Fruit fly (Drosophila melanogaster) whole organism, pupa: Measurements from ENCODE around the gene Ythdf.

Experiments used
- CG10348 ChIP-seq: fragments of 200-800 bp; sonication (Bioruptor generic); IDR thresholded peaks from 2 replicates; pipeline ENCODE4 v1.3.6; 2022; ENCODE audit warnings: missing biosample characterization, missing genetic modification characterization
- CG12605 ChIP-seq: fragments of 200-800 bp; sonication (Bioruptor generic); IDR thresholded peaks from 2 replicates; pipeline ENCODE4 v1.3.6; 2022; ENCODE audit warnings: missing biosample characterization, missing genetic modification characterization
- CG13204 ChIP-seq: fragments of 200-800 bp; sonication (Bioruptor generic); optimal IDR thresholded peaks from 2 replicates; lab custom pipeline; 2018; ENCODE audit warnings: missing biosample characterization, mild to moderate bottlenecking, missing genetic modification characterization, moderate library complexity
- CG14655 ChIP-seq: fragments of 200-800 bp; sonication (Bioruptor generic); optimal IDR thresholded peaks from 3 replicates; lab custom pipeline; 2017; ENCODE audit warnings: mild to moderate bottlenecking, missing biosample characterization, missing genetic modification reagents, missing genetic modification characterization
- CG15710 ChIP-seq: fragments of 200-800 bp; sonication (Bioruptor generic); optimal IDR thresholded peaks from 2 replicates; lab custom pipeline; 2018; ENCODE audit warnings: missing biosample characterization, mild to moderate bottlenecking, missing genetic modification characterization, moderate library complexity
- CG17806 ChIP-seq: fragments of 200-800 bp; sonication (Bioruptor generic); optimal IDR thresholded peaks from 2 replicates; lab custom pipeline; 2018; ENCODE audit warnings: missing biosample characterization, mild to moderate bottlenecking, missing genetic modification characterization, moderate library complexity
- CG32121 ChIP-seq: fragments of 200-800 bp; sonication (Bioruptor generic); IDR thresholded peaks from 2 replicates; pipeline ENCODE4 v1.3.6; 2022; ENCODE audit warnings: missing biosample characterization, missing genetic modification characterization
- CG34367 ChIP-seq: fragments of 200-800 bp; sonication (Bioruptor generic); optimal IDR thresholded peaks from 2 replicates; lab custom pipeline; 2018; ENCODE audit warnings: missing biosample characterization, mild to moderate bottlenecking, missing genetic modification characterization
- CG4496 ChIP-seq: fragments of 200-800 bp; sonication (Bioruptor generic); IDR thresholded peaks from 3 replicates; pipeline ENCODE4 v1.3.6; 2022; ENCODE audit warnings: missing biosample characterization, missing genetic modification characterization
- CG8159 ChIP-seq: fragments of 200-800 bp; sonication (Bioruptor generic); optimal IDR thresholded peaks from 3 replicates; lab custom pipeline; 2018; ENCODE audit warnings: missing biosample characterization, mild to moderate bottlenecking, missing genetic modification characterization, moderate library complexity
- CG8301 ChIP-seq: fragments of 200-800 bp; sonication (Bioruptor generic); optimal IDR thresholded peaks from 2 replicates; lab custom pipeline; 2018; ENCODE audit warnings: missing biosample characterization, mild to moderate bottlenecking, missing genetic modification characterization
- CG9948 ChIP-seq: fragments of 200-800 bp; sonication (Bioruptor generic); optimal IDR thresholded peaks from 2 replicates; lab custom pipeline; 2018; ENCODE audit warnings: missing biosample characterization, mild to moderate bottlenecking, missing genetic modification characterization, moderate library complexity
- D1 ChIP-seq: fragments of 200-800 bp; sonication (Bioruptor generic); optimal IDR thresholded peaks from 2 replicates; lab custom pipeline; 2018; ENCODE audit warnings: missing biosample characterization, mild to moderate bottlenecking, missing genetic modification characterization, moderate library complexity
- EcR ChIP-seq: fragments of 200-800 bp; sonication (Bioruptor generic); optimal IDR thresholded peaks from 3 replicates; lab custom pipeline; 2019; ENCODE audit warnings: missing biosample characterization, missing genetic modification characterization, mild to moderate bottlenecking, moderate library complexity, missing genetic modification reagents
- Ets98B ChIP-seq: fragments of 200-800 bp; sonication (Bioruptor generic); IDR thresholded peaks from 2 replicates; pipeline ENCODE4 v1.3.6; 2022; ENCODE audit warnings: missing biosample characterization, missing genetic modification characterization
- Pif1A ChIP-seq: fragments of 200-800 bp; sonication (Bioruptor generic); optimal IDR thresholded peaks from 3 replicates; lab custom pipeline; 2016; ENCODE audit warnings: missing biosample characterization, missing genetic modification characterization
- Pif1B ChIP-seq: fragments of 200-800 bp; sonication (Bioruptor generic); optimal IDR thresholded peaks from 3 replicates; lab custom pipeline; 2016; ENCODE audit warnings: missing biosample characterization, missing genetic modification characterization
- Snoo ChIP-seq: fragments of 200-800 bp; sonication (Bioruptor generic); optimal IDR thresholded peaks from 3 replicates; lab custom pipeline; 2017; ENCODE audit warnings: missing biosample characterization, mild to moderate bottlenecking, missing genetic modification characterization, inconsistent platforms
- fd96Ca ChIP-seq: fragments of 200-800 bp; sonication (Bioruptor generic); IDR thresholded peaks from 3 replicates; pipeline ENCODE4 v1.3.6; 2022; ENCODE audit warnings: missing biosample characterization, missing genetic modification characterization
- gl ChIP-seq: fragments of 200-800 bp; sonication (Bioruptor generic); optimal IDR thresholded peaks from 2 replicates; lab custom pipeline; 2018; ENCODE audit warnings: missing biosample characterization, mild to moderate bottlenecking, missing genetic modification characterization
- rn ChIP-seq: fragments of 200-800 bp; sonication (Bioruptor generic); IDR thresholded peaks from 2 replicates; pipeline ENCODE4 v1.3.6; 2022; ENCODE audit warnings: missing biosample characterization, missing genetic modification characterization

Ythdf gene

DNA sequence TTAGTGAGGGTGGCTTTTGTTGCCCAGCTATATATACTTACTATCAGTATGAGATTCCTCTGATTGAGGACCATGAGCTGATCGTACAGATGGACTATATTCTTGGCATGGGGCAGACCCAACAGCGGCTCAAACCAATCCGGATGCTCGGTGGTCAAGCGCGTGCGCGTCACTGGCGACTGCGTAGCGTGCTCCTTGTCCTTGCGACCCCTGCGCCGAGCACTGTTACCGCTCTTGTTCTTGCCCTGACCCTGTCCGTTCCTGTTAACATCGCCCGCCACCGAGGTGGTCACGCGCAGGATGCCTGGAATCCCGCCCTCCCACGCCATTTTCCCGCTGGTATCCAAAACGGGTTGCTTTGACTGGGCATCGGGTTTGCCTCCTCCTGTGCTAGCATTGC is 6.4 kb downstream of the Ythdf start:
- TF ChIP-seq CG10348 (GFP tag; lab: Robert Waterston, UW) (no peak), EcR (GFP tag; lab: Kevin White, UChicago) (no peak), CG8159 (tag; lab: Kevin White, UChicago) (no peak), Snoo (no peak), CG17806 (tag; lab: Kevin White, UChicago) (no peak), CG32121 (GFP tag; lab: Robert Waterston, UW) (no peak), CG13204 (GFP tag; lab: Kevin White, UChicago) (no peak), CG8301 (no peak), Ets98B (GFP tag; lab: Robert Waterston, UW) (no peak), CG14655 (GFP tag; lab: Kevin White, UChicago) (no peak), Pif1A (GFP tag; lab: Kevin White, UChicago) (no peak), CG15710 (tag; lab: Kevin White, UChicago) (no peak), gl (tag; lab: Kevin White, UChicago) (no peak), rn (no peak), CG9948 (tag; lab: Kevin White, UChicago) (no peak), CG12605 (GFP tag; lab: Robert Waterston, UW) (no peak)

DNA sequence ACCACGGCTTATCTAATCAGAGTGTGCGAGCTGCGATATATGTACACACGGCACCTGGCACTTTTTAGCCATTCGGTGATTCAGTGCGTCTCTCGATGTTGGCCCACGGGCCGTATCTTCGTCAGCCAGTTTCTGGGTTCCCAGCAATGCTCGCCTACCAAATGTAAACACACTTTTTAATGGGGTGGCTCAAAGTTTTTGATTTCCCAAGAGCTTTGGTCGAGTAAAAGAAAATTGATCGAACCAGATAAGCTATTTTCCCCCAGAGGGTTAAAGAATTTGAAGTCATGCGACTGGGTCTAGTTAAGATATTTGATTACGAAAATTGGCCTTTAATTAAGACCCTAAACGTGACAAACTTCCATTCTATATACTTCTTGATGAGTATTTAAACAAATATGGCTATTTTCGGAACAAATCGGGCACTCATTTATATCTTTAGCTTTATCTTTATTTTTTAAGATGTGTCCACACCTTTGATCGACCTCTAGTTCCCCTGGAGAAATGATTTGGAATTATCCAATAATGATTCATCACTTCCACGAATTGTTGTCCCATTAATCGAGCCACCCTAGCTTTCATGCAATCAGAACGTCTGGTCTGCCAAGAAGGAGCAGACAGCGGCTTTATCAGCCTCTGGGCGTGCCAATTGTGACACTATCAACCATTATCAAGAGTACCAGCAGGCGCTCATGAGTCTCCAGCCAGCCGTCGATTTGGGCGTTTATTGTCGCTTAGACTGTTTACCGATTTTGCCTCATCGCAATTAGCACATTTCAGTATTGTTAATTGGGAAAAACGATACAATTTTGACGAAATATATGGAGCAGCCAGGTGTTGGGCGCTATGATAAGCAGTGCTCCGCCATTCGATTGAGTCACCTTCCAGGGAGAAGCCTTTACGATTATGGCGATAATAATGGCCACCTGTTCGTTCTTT is 11.5 kb downstream of the Ythdf start:
- TF ChIP-seq EcR (GFP tag; lab: Kevin White, UChicago) (no peak), rn (no peak), CG34367 (tag; lab: Kevin White, UChicago) (no peak), fd96Ca (0 out of 3 replicates have a peak, but pooled peaks have one; percentile 35), CG15710 (tag; lab: Kevin White, UChicago) (peak; percentile 36), CG9948 (tag; lab: Kevin White, UChicago) (peak; percentile 25), CG32121 (GFP tag; lab: Robert Waterston, UW) (0 out of 2 replicates have a peak, but pooled peaks have one; percentile 28), CG17806 (tag; lab: Kevin White, UChicago) (peak; percentile 18), Snoo (peak; percentile 55)
- TF ChIP-seq, all 21 proteins: peak for 6

DNA sequence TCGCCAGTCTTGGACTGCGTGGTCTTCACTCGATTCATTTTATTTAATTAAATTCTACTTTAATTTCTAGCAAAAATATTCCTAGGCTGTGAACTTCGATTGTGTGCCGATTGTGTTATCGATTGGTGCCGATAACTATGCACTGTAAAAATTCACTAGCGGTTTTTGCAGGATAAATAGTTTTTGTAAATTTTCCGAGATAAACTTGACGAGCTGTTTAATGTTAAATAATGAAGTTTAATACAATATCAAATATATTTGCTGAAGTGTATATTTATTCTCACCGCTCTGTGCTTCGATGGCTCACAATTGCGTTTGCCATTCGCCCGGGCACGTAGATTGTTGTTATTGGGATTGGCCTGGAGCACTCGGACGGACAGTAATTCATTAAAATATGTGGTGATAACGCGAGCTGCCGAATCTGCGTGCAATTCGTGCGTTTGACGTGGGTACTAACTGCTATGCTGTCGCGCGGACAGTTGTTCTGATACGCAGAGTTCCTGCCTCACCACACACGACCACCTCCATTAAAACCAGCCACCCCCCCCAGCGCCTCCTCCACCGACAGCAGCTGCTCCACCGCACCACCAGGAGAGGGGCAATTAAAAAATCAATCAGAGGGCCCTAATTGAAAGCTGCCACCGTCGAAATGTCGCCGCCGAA is 14.0 kb downstream of the Ythdf start, which contains the start of the genes EMC6 and Hr96:
Gene EMC6 (minus strand): TSS at position 123 of the 663 bp plus-strand sequence.
Gene Hr96 (plus strand): TSS at position 341 of the 663 bp plus-strand sequence.
- TF ChIP-seq Ets98B (GFP tag; lab: Robert Waterston, UW) (peak; percentile 94), CG14655 (GFP tag; lab: Kevin White, UChicago) (no peak), CG34367 (tag; lab: Kevin White, UChicago) (peak; percentile 84), CG8159 (tag; lab: Kevin White, UChicago) (peak; percentile 88), CG9948 (tag; lab: Kevin White, UChicago) (peak; percentile 84), fd96Ca (peak; percentile 93), CG12605 (GFP tag; lab: Robert Waterston, UW) (peak; percentile 69; the same call in 1 of the 2 replicates), EcR (GFP tag; lab: Kevin White, UChicago) (peak; percentile 18), CG17806 (tag; lab: Kevin White, UChicago) (peak; percentile 86), Snoo (peak; percentile 91), Pif1A (GFP tag; lab: Kevin White, UChicago) (no peak), gl (tag; lab: Kevin White, UChicago) (peak; percentile 76), rn (peak; percentile 85), CG10348 (GFP tag; lab: Robert Waterston, UW) (0 out of 2 replicates have a peak, but pooled peaks have one; percentile 28), Pif1B (peak; percentile 89), CG32121 (GFP tag; lab: Robert Waterston, UW) (peak; percentile 91), CG8301 (peak; percentile 86), D1 (tag; lab: Kevin White, UChicago) (no peak), CG15710 (tag; lab: Kevin White, UChicago) (peak; percentile 87), CG13204 (GFP tag; lab: Kevin White, UChicago) (no peak), CG4496 (GFP tag; lab: Robert Waterston, UW) (peak; percentile 96)
- TF ChIP-seq, all 21 proteins: peak for 17

DNA sequence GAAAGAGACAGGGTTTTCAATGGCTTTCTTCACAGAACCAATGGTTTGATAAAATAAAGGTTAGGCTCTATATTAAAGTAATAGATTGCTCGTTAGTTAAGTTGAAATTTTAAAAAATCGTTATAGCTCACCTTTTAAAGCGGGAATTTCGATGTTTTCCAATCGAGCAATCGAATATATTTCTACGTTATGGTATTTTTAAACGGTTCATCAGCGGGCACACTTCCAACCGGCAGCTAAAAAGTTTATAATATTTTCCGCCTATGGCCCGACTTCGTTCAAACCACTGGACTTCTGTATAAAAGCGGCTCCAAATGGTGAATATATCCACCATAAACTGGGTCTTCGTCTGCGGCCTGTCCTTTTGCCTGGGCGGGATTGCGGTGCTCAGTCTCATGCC is 16.0 kb downstream of the Ythdf start, which contains the start of gene beta4GalT7:
Gene beta4GalT7 (plus strand): TSS at position 201 of the 400 bp plus-strand sequence.
- TF ChIP-seq CG32121 (GFP tag; lab: Robert Waterston, UW) (no peak), CG8159 (tag; lab: Kevin White, UChicago) (no peak), CG12605 (GFP tag; lab: Robert Waterston, UW) (no peak), Pif1A (GFP tag; lab: Kevin White, UChicago) (no peak), CG17806 (tag; lab: Kevin White, UChicago) (no peak), Snoo (no peak), CG34367 (tag; lab: Kevin White, UChicago) (no peak), D1 (tag; lab: Kevin White, UChicago) (no peak), Ets98B (GFP tag; lab: Robert Waterston, UW) (no peak), gl (tag; lab: Kevin White, UChicago) (no peak), CG15710 (tag; lab: Kevin White, UChicago) (no peak)

DNA sequence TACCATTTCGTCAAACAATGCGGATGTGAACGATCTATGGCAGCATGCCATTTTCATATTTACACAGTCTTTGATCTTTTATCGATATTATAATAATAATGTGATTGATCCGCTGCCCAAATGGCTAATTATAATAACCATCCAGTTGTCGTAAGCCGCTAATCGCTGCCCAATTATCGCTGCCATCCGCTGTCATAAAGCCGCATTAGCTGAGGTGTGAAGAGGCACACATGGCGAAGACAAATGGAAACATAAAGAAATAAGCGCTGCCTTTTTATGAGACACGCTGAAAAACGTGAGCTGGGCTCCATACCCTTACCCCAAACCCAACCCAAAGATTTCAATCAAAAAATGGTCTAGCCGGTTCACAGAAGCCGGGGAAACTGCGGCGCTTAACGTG is 27.0 kb downstream of the Ythdf start:
- TF ChIP-seq CG8301 (no peak), rn (no peak), D1 (tag; lab: Kevin White, UChicago) (no peak), CG4496 (GFP tag; lab: Robert Waterston, UW) (no peak), CG32121 (GFP tag; lab: Robert Waterston, UW) (no peak), EcR (GFP tag; lab: Kevin White, UChicago) (no peak), Snoo (no peak), CG12605 (GFP tag; lab: Robert Waterston, UW) (no peak), Ets98B (GFP tag; lab: Robert Waterston, UW) (no peak)
